Worm (Caenorhabditis elegans): ENCODE measurements around the gene ccm-3.

ce11 chrII:10639110-10639509 lies 32.0 kb upstream of the ccm-3 start, which contains the start of gene M28.9:
- TF ChIP-seq tbx-9 (tag; optimal IDR thresholded peaks at IDR 0.05; ENCODE audit: borderline replicate concordance) (no peak), nfya-2 (GFP tag; IDR thresholded peaks at IDR 0.05) (no peak), cebp-2 (GFP tag; IDR thresholded peaks at IDR 0.05) (no peak), nhr-90 (tag; optimal IDR thresholded peaks at IDR 0.05) (no peak), lir-1 (GFP tag; conservative IDR thresholded peaks at IDR 0.05) (no peak), ceh-91 (GFP tag; IDR thresholded peaks at IDR 0.05) (no peak), tlf-1 (GFP tag; optimal IDR thresholded peaks at IDR 0.05) (no peak), unc-62 (GFP tag; optimal IDR thresholded peaks at IDR 0.05) (no peak), ceh-100 (GFP tag; IDR thresholded peaks at IDR 0.05) (no peak), ama-1 (optimal IDR thresholded peaks at IDR 0.05) (no peak), ama-1 (GFP tag; optimal IDR thresholded peaks at IDR 0.05) (no peak)

Data from whole organism, young adult.